Worm (Caenorhabditis elegans) whole organism, late embryonic: Measurements from ENCODE around the gene C55A6.3.

Experiments used
- C38D4.7 ChIP-seq: fragments of 200-800 bp; sonication (Bioruptor generic); optimal IDR thresholded peaks from 2 replicates; lab custom pipeline; 2018; ENCODE audit warnings: mild to moderate bottlenecking, missing genetic modification characterization, moderate library complexity, missing compliant biosample characterization
- Y22D7AL.16 ChIP-seq: sonication (generic microtip); optimal IDR thresholded peaks from 2 replicates; lab custom pipeline; 2016; ENCODE audit warnings: missing genetic modification characterization, missing compliant biosample characterization
- fkh-10 ChIP-seq: fragments of 150-350 bp; optimal IDR thresholded peaks from 2 replicates; lab custom pipeline; 2014; ENCODE audit warnings: missing biosample characterization, missing genetic modification reagents, missing genetic modification characterization
- hlh-6 ChIP-seq: sonication (generic microtip); optimal IDR thresholded peaks from 2 replicates; lab custom pipeline; 2016; ENCODE audit warnings: missing genotype, missing genetic modification characterization, missing compliant biosample characterization
- nhr-11 ChIP-seq: fragments of 150-350 bp; optimal IDR thresholded peaks from 2 replicates; lab custom pipeline; 2014; ENCODE audit warnings: missing biosample characterization, missing genetic modification characterization
- nhr-232 ChIP-seq: sonication (generic microtip); optimal IDR thresholded peaks from 2 replicates; lab custom pipeline; 2016; ENCODE audit warnings: missing genetic modification characterization, missing compliant biosample characterization
- pax-1 ChIP-seq: fragments of 150-350 bp; optimal IDR thresholded peaks from 2 replicates; lab custom pipeline; 2014; ENCODE audit warnings: missing biosample characterization, missing genetic modification characterization
- pros-1 ChIP-seq: fragments of 150-350 bp; optimal IDR thresholded peaks from 2 replicates; lab custom pipeline; 2014; ENCODE audit warnings: missing biosample characterization, missing genetic modification reagents, missing genetic modification characterization
- sox-4 ChIP-seq: sonication (generic microtip); optimal IDR thresholded peaks from 2 replicates; lab custom pipeline; 2017; ENCODE audit warnings: mild to moderate bottlenecking, missing genetic modification characterization, inconsistent platforms, missing compliant biosample characterization
- ztf-16 ChIP-seq: sonication (generic microtip); optimal IDR thresholded peaks from 2 replicates; lab custom pipeline; 2017; ENCODE audit warnings: missing genetic modification characterization, missing compliant biosample characterization

ce11 chrV:11527531-11527930 lies 14.2 kb upstream of the C55A6.3 start, which contains the start of gene ccch-1:
- no peak for TF ChIP-seq Y22D7AL.16 (tag; lab: Kevin White, UChicago)
- TF ChIP-seq C38D4.7, result no peak
- TF ChIP-seq nhr-11 (tag; lab: Kevin White, UChicago), result no peak
- TF ChIP-seq pros-1 (tag; lab: Kevin White, UChicago), result no peak
- TF ChIP-seq hlh-6 (tag; lab: Kevin White, UChicago), result no peak
- TF ChIP-seq nhr-232 (tag; lab: Kevin White, UChicago), result no peak
- TF ChIP-seq ztf-16 (tag; lab: Kevin White, UChicago), result no peak
- TF ChIP-seq pax-1 (tag; lab: Kevin White, UChicago), result no peak
- TF ChIP-seq sox-4 (tag; lab: Kevin White, UChicago), result no peak
- no peak for TF ChIP-seq fkh-10 (GFP tag; lab: Kevin White, UChicago)
